Worm (Caenorhabditis elegans) whole organism, L4 larva: ENCODE results near the gene Y41C4A.7.

ENCODE experiments used
- D1046.2 ChIP-seq: fragments of 200-800 bp; sonication (Bioruptor generic); IDR thresholded peaks from 2 replicates; pipeline ENCODE4 v1.3.6; 2022; ENCODE audit warnings: missing genetic modification characterization, missing compliant biosample characterization
- F26F4.8 ChIP-seq: fragments of 200-800 bp; sonication (Bioruptor generic); conservative IDR thresholded peaks from 2 replicates; pipeline ENCODE4 v1.3.6; 2022; ENCODE audit warnings: missing genetic modification characterization, missing compliant biosample characterization
- F44E2.7 ChIP-seq: fragments of 200-800 bp; sonication (Bioruptor generic); IDR thresholded peaks from 2 replicates; pipeline ENCODE4 v2.1.2; 2022; ENCODE audit warnings: missing genetic modification characterization, missing compliant biosample characterization
- T20F7.1 ChIP-seq: fragments of 200-800 bp; sonication (Bioruptor generic); optimal IDR thresholded peaks from 2 replicates; lab custom pipeline; 2018; ENCODE audit warnings: mild to moderate bottlenecking, missing genetic modification characterization, missing compliant biosample characterization
- T26A8.4 ChIP-seq: fragments of 200-800 bp; sonication (Bioruptor generic); IDR thresholded peaks from 2 replicates; pipeline ENCODE4 v1.3.6; 2022; ENCODE audit warnings: missing genetic modification characterization, missing compliant biosample characterization
- Y105C5A.15 ChIP-seq: fragments of 200-800 bp; sonication (Bioruptor generic); IDR thresholded peaks from 2 replicates; pipeline ENCODE4 v1.3.6; 2022; ENCODE audit warnings: missing genetic modification characterization, missing compliant biosample characterization
- Y48G9A.11 ChIP-seq: fragments of 200-800 bp; sonication (Bioruptor generic); IDR thresholded peaks from 2 replicates; pipeline ENCODE4 v1.3.6; 2022; ENCODE audit warnings: missing genetic modification reagents, missing genetic modification characterization, missing compliant biosample characterization
- ZK337.2 ChIP-seq: fragments of 200-800 bp; sonication (Bioruptor generic); IDR thresholded peaks from 2 replicates; pipeline ENCODE4 v1.3.6; 2022; ENCODE audit warnings: missing genetic modification reagents, missing genetic modification characterization, missing compliant biosample characterization
- aha-1 ChIP-seq: fragments of 150-350 bp; peaks from one replicate; lab custom pipeline; 2014; ENCODE audit warnings: missing biosample characterization, missing genetic modification characterization
- aly-2 ChIP-seq: sonication (generic microtip); optimal IDR thresholded peaks from 2 replicates; lab custom pipeline; 2018; ENCODE audit warnings: missing biosample characterization, missing genetic modification characterization
- ama-1 ChIP-seq: fragments of 150-350 bp; optimal IDR thresholded peaks from 2 replicates; lab custom pipeline; 2014; ENCODE audit warnings: inconsistent platforms, mixed read lengths
- ceh-32 ChIP-seq: sonication (generic microtip); optimal IDR thresholded peaks from 2 replicates; lab custom pipeline; 2016; ENCODE audit warnings: mild to moderate bottlenecking, missing genetic modification characterization, missing compliant biosample characterization; ENCODE audit not compliant: poor library complexity
- ceh-44 ChIP-seq: fragments of 200-800 bp; sonication (Bioruptor generic); IDR thresholded peaks from 2 replicates; pipeline ENCODE4 v1.3.6; 2022; ENCODE audit warnings: missing genetic modification reagents, missing genetic modification characterization, missing compliant biosample characterization
- ceh-62 ChIP-seq: sonication (generic microtip); optimal IDR thresholded peaks from 2 replicates; lab custom pipeline; 2017; ENCODE audit warnings: missing biosample characterization, missing genetic modification characterization
- ceh-82 ChIP-seq: sonication (generic microtip); optimal IDR thresholded peaks from 2 replicates; lab custom pipeline; 2017; ENCODE audit warnings: missing biosample characterization, missing genetic modification characterization
- cey-2 ChIP-seq: sonication (generic microtip); optimal IDR thresholded peaks from 3 replicates; lab custom pipeline; 2017; ENCODE audit warnings: missing genetic modification characterization, mild to moderate bottlenecking, missing compliant biosample characterization, antibody characterized with exemption, borderline replicate concordance; ENCODE audit not compliant: insufficient read depth
- ctbp-1 ChIP-seq: fragments of 200-800 bp; sonication (Bioruptor generic); IDR thresholded peaks from 2 replicates; pipeline ENCODE4 v1.3.6; 2022; ENCODE audit warnings: missing genetic modification reagents, missing genetic modification characterization, missing compliant biosample characterization
- daf-16 ChIP-seq, 3 experiments: sonication (generic microtip); optimal IDR thresholded peaks; 2 replicates each; lab custom pipeline; 2016 to 2017; ENCODE audit warnings: missing genetic modification characterization in 3 of 3, missing genetic modification reagents in 3 of 3, mild to moderate bottlenecking in 2 of 3, missing compliant biosample characterization in 2 of 3, missing biosample characterization in 1 of 3, moderate library complexity in 1 of 3
- dve-1 ChIP-seq: sonication (generic microtip); optimal IDR thresholded peaks from 2 replicates; lab custom pipeline; 2017; ENCODE audit warnings: antibody characterized with exemption, mild to moderate bottlenecking, missing genetic modification characterization, missing compliant biosample characterization; ENCODE audit not compliant: insufficient read depth
- egl-27 ChIP-seq: sonication (generic microtip); optimal IDR thresholded peaks from 3 replicates; lab custom pipeline; 2017; ENCODE audit warnings: missing biosample characterization, missing genetic modification reagents, missing genetic modification characterization
- fkh-10 ChIP-seq: fragments of 150-350 bp; optimal IDR thresholded peaks from 2 replicates; lab custom pipeline; 2014; ENCODE audit warnings: missing biosample characterization, missing genetic modification reagents, missing genetic modification characterization
- hif-1 ChIP-seq, 2 experiments: sonication (generic microtip); optimal IDR thresholded peaks; 2 replicates each; lab custom pipeline; 2016 to 2017; ENCODE audit warnings: missing compliant biosample characterization in 2 of 2, missing genetic modification characterization in 2 of 2, missing genetic modification reagents in 2 of 2, missing genotype in 2 of 2, mild to moderate bottlenecking in 1 of 2
- hlh-11 ChIP-seq: fragments of 200-800 bp; sonication (Bioruptor generic); optimal IDR thresholded peaks from 2 replicates; lab custom pipeline; 2018; ENCODE audit warnings: mild to moderate bottlenecking, missing genetic modification characterization, missing compliant biosample characterization
- lin-1 ChIP-seq: fragments of 200-800 bp; sonication (Bioruptor generic); IDR thresholded peaks from 2 replicates; pipeline ENCODE4 v1.3.6; 2022; ENCODE audit warnings: missing genetic modification reagents, missing genetic modification characterization, missing compliant biosample characterization
- lin-13 ChIP-seq: fragments of 150-350 bp; optimal IDR thresholded peaks from 2 replicates; lab custom pipeline; 2014; ENCODE audit warnings: missing biosample characterization, missing genetic modification reagents, missing genetic modification characterization
- lin-39 ChIP-seq: fragments of 150-350 bp; optimal IDR thresholded peaks from 2 replicates; lab custom pipeline; 2014; ENCODE audit warnings: missing biosample characterization, missing genetic modification reagents, missing genetic modification characterization
- lir-3 ChIP-seq: sonication (generic microtip); optimal IDR thresholded peaks from 2 replicates; lab custom pipeline; 2016; ENCODE audit warnings: mild to moderate bottlenecking, missing genetic modification characterization, missing compliant biosample characterization
- lsy-2 ChIP-seq, 2 experiments: fragments of 150-350 bp in 1 of 2; sonication (generic microtip) in 1 of 2; optimal IDR thresholded peaks; 2 replicates each; lab custom pipeline; 2014 to 2017; ENCODE audit warnings: missing biosample characterization in 2 of 2, missing genetic modification characterization in 2 of 2
- madf-5 ChIP-seq, 2 experiments: fragments of 200-800 bp; sonication (Bioruptor generic); IDR thresholded peaks; 2 replicates each; pipeline ENCODE4 v1.3.6; 2022; ENCODE audit warnings: missing compliant biosample characterization in 2 of 2, missing genetic modification characterization in 2 of 2
- mdl-1 ChIP-seq, 2 experiments: fragments of 150-350 bp in 1 of 2; sonication (generic microtip) in 1 of 2; optimal IDR thresholded peaks; 2 replicates each; lab custom pipeline; 2014 to 2017; ENCODE audit warnings: missing biosample characterization in 2 of 2, missing genetic modification characterization in 2 of 2
- mdt-29 ChIP-seq: fragments of 200-800 bp; sonication (Bioruptor generic); IDR thresholded peaks from 2 replicates; pipeline ENCODE4 v1.3.6; 2022; ENCODE audit warnings: missing genetic modification reagents, missing genetic modification characterization, missing compliant biosample characterization
- mep-1 ChIP-seq: fragments of 150-350 bp; sonication (generic microtip); optimal IDR thresholded peaks from 3 replicates; lab custom pipeline; 2014; ENCODE audit warnings: missing biosample characterization, missing genetic modification characterization
- mes-2 ChIP-seq: sonication (generic microtip); optimal IDR thresholded peaks from 2 replicates; lab custom pipeline; 2016; ENCODE audit warnings: missing genotype, mild to moderate bottlenecking, missing genetic modification characterization, missing compliant biosample characterization; ENCODE audit not compliant: poor library complexity, severe bottlenecking
- mxl-3 ChIP-seq: fragments of 200-800 bp; sonication (Bioruptor generic); optimal IDR thresholded peaks from 2 replicates; lab custom pipeline; 2018; ENCODE audit warnings: mild to moderate bottlenecking, missing genetic modification characterization, missing compliant biosample characterization
- nhr-10 ChIP-seq: fragments of 150-350 bp; optimal IDR thresholded peaks from 2 replicates; lab custom pipeline; 2014; ENCODE audit warnings: missing biosample characterization, missing genetic modification characterization
- nhr-25 ChIP-seq: sonication (generic microtip); optimal IDR thresholded peaks from 2 replicates; lab custom pipeline; 2017; ENCODE audit warnings: missing genetic modification characterization, mild to moderate bottlenecking, missing compliant biosample characterization, antibody characterized with exemption, moderate library complexity, borderline replicate concordance; ENCODE audit not compliant: insufficient read depth
- nhr-42 ChIP-seq: fragments of 200-800 bp; sonication (Bioruptor generic); IDR thresholded peaks from 2 replicates; pipeline ENCODE4 v1.3.6; 2022; ENCODE audit warnings: missing genetic modification characterization, missing compliant biosample characterization
- nhr-6 ChIP-seq: fragments of 150-350 bp; optimal IDR thresholded peaks from 2 replicates; lab custom pipeline; 2014; ENCODE audit warnings: missing biosample characterization, missing genetic modification characterization
- nhr-77 ChIP-seq: fragments of 150-350 bp; optimal IDR thresholded peaks from 2 replicates; lab custom pipeline; 2014; ENCODE audit warnings: missing biosample characterization, missing genetic modification characterization
- rbr-2 ChIP-seq: sonication (generic microtip); optimal IDR thresholded peaks from 2 replicates; lab custom pipeline; 2016; ENCODE audit warnings: missing genotype, missing genetic modification characterization, missing compliant biosample characterization
- set-16 ChIP-seq: fragments of 200-800 bp; sonication (Bioruptor generic); IDR thresholded peaks from 2 replicates; pipeline ENCODE4 v1.3.6; 2022; ENCODE audit warnings: missing genetic modification reagents, missing genetic modification characterization, missing compliant biosample characterization
- tra-1 ChIP-seq: fragments of 200-800 bp; sonication (Bioruptor generic); IDR thresholded peaks from 2 replicates; pipeline ENCODE4 v1.3.6; 2022; ENCODE audit warnings: missing genetic modification reagents, missing genetic modification characterization, missing compliant biosample characterization
- unc-130 ChIP-seq: sonication (generic microtip); optimal IDR thresholded peaks from 2 replicates; lab custom pipeline; 2016; ENCODE audit warnings: missing genetic modification reagents, missing genetic modification characterization, missing compliant biosample characterization
- unc-39 ChIP-seq: sonication (generic microtip); optimal IDR thresholded peaks from 2 replicates; lab custom pipeline; 2017; ENCODE audit warnings: missing biosample characterization, missing genetic modification characterization
- unc-62 ChIP-seq, 3 experiments: fragments of 150-350 bp in 1 of 3; sonication (generic microtip); optimal IDR thresholded peaks in 2 of 3; peaks in 1 of 3; 1 replicate in 1 of 3; 2 replicates in 2 of 3; lab custom pipeline; 2014 to 2017; ENCODE audit warnings: missing biosample characterization in 3 of 3, missing genetic modification characterization in 3 of 3, missing genetic modification reagents in 3 of 3, missing genotype in 1 of 3
- zag-1 ChIP-seq: fragments of 150-350 bp; optimal IDR thresholded peaks from 2 replicates; lab custom pipeline; 2014; ENCODE audit warnings: missing biosample characterization, missing genetic modification characterization
- zfp-2 ChIP-seq: sonication (generic microtip); optimal IDR thresholded peaks from 2 replicates; lab custom pipeline; 2016; ENCODE audit warnings: mild to moderate bottlenecking, missing genetic modification characterization, missing compliant biosample characterization
- zfp-3 ChIP-seq: fragments of 200-800 bp; sonication (Bioruptor generic); conservative IDR thresholded peaks from 2 replicates; pipeline ENCODE4 v1.3.6; 2022; ENCODE audit warnings: missing genetic modification reagents, missing genetic modification characterization, missing compliant biosample characterization
- zip-2 ChIP-seq: fragments of 150-350 bp; optimal IDR thresholded peaks from 2 replicates; lab custom pipeline; 2014; ENCODE audit warnings: missing biosample characterization, missing genetic modification characterization
- ztf-7 ChIP-seq: fragments of 150-350 bp; optimal IDR thresholded peaks from 2 replicates; lab custom pipeline; 2014; ENCODE audit warnings: missing biosample characterization, missing genetic modification characterization

Gene Y41C4A.7

DNA sequence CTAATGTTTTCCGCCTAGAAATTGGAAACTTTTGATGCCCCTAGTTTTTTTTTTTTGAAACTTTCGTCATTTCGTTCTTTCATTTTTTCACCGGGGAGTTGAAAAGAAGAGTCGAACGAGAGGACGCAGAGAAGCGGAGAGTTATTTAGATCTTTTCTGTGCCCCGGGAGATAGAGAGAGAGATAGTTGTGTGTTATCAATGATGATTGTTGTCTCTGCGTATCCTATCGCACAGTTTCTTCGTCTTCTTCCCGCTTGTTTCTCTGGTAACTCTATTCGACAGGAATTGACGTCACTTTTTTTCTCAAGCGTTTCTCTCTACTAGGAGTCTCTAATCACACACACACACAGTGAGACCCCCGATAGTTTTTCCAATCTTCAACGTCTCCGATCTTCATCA, 9.4 kb upstream of the Y41C4A.7 start (continued):
- TF ChIP-seq ceh-82 (tag; lab: Kevin White, UChicago) (no peak), ztf-7 (tag; lab: Kevin White, UChicago) (peak; percentile 56), unc-130 (GFP tag; lab: Kevin White, UChicago) (no peak), egl-27 (tag; lab: Kevin White, UChicago) (no peak), nhr-6 (tag; lab: Kevin White, UChicago) (peak; percentile 45), T20F7.1 (GFP tag; lab: Kevin White, UChicago) (no peak), ama-1 (lab: Kevin White, UChicago) (no peak), lin-39 (no peak), unc-39 (tag; lab: Kevin White, UChicago) (no peak), mep-1 (tag; lab: Kevin White, UChicago) (peak; percentile 82), unc-62 (GFP tag; optimal IDR thresholded peaks at IDR 0.05 in 1 of 2; lab: Kevin White, UChicago) (no peak), unc-62 (tag; optimal IDR thresholded peaks at IDR 0.05; lab: Kevin White, UChicago) (no peak), zag-1 (tag; lab: Kevin White, UChicago) (no peak), mdt-29 (no peak), cey-2 (tag; lab: Kevin White, UChicago) (no peak), ZK337.2 (no peak), lin-1 (GFP tag; lab: Robert Waterston, UW) (peak; percentile 70; the same call in 1 of the 2 replicates), aha-1 (tag; lab: Kevin White, UChicago) (no peak), lin-13 (GFP tag; lab: Kevin White, UChicago) (no peak), ceh-44 (GFP tag; lab: Robert Waterston, UW) (no peak), fkh-10 (no peak), D1046.2 (GFP tag; lab: Robert Waterston, UW) (no peak), nhr-77 (tag; lab: Kevin White, UChicago) (peak; percentile 79), aly-2 (tag; lab: Kevin White, UChicago) (no peak), tra-1 (GFP tag; lab: Robert Waterston, UW) (peak; percentile 84), Y48G9A.11 (GFP tag; lab: Robert Waterston, UW) (no peak), lir-3 (tag; lab: Kevin White, UChicago) (no peak), mxl-3 (GFP tag; lab: Kevin White, UChicago) (peak; percentile 69), Y105C5A.15 (GFP tag; lab: Robert Waterston, UW) (no peak), ceh-62 (tag; lab: Kevin White, UChicago) (no peak), set-16 (GFP tag; lab: Robert Waterston, UW) (no peak), hif-1 (tag; optimal IDR thresholded peaks at IDR 0.05; lab: Kevin White, UChicago) (peak in 1 of 2 experiments; percentile 59), hlh-11 (peak; percentile 94), madf-5 (GFP tag; IDR thresholded peaks at IDR 0.05; lab: Robert Waterston, UW) (no peak), mes-2 (tag; lab: Kevin White, UChicago) (peak; percentile 68), ctbp-1 (GFP tag; lab: Robert Waterston, UW) (no peak), F44E2.7 (GFP tag; lab: Robert Waterston, UW) (no peak), zip-2 (tag; lab: Kevin White, UChicago) (no peak), zfp-2 (tag; lab: Kevin White, UChicago) (no peak), rbr-2 (no peak), daf-16 (GFP tag; optimal IDR thresholded peaks at IDR 0.05; lab: Kevin White, UChicago) (no peak), daf-16 (tag; optimal IDR thresholded peaks at IDR 0.05; lab: Kevin White, UChicago) (peak; percentile 93), F26F4.8 (GFP tag; lab: Robert Waterston, UW) (no peak), mdl-1 (tag; optimal IDR thresholded peaks at IDR 0.05; lab: Kevin White, UChicago) (peak in 1 of 2 experiments; percentile 58), zfp-3 (GFP tag; lab: Robert Waterston, UW) (no peak), nhr-10 (tag; lab: Kevin White, UChicago) (peak; percentile 81), ceh-32 (no peak), nhr-42 (no peak), lsy-2 (tag; optimal IDR thresholded peaks at IDR 0.05; lab: Kevin White, UChicago) (peak in 1 of 2 experiments; percentile 29), T26A8.4 (GFP tag; lab: Robert Waterston, UW) (0 out of 2 replicates have a peak, but pooled peaks have one; percentile 35), dve-1 (tag; lab: Kevin White, UChicago) (peak; percentile 96), nhr-25 (no peak)
